Worm (Caenorhabditis elegans) whole organism, mixed stage, embryonic: ENCODE measurements around the gene nhr-87.

Experiments
- bed-3 ChIP-seq: fragments of 200-800 bp; sonication (Bioruptor generic); optimal IDR thresholded peaks from 3 replicates; lab custom pipeline; 2018; ENCODE audit warnings: mild to moderate bottlenecking, missing genetic modification characterization, moderate library complexity, missing compliant biosample characterization
- ceh-39 ChIP-seq: fragments of 150-350 bp; optimal IDR thresholded peaks from 2 replicates; lab custom pipeline; 2014; ENCODE audit warnings: missing biosample characterization, missing genetic modification characterization
- ceh-43 ChIP-seq: fragments of 200-800 bp; sonication (Bioruptor generic); optimal IDR thresholded peaks from 2 replicates; lab custom pipeline; 2018; ENCODE audit warnings: mild to moderate bottlenecking, missing genetic modification characterization, moderate library complexity, missing compliant biosample characterization
- ceh-83 ChIP-seq: fragments of 200-800 bp; sonication (Bioruptor generic); optimal IDR thresholded peaks from 2 replicates; lab custom pipeline; 2018; ENCODE audit warnings: mild to moderate bottlenecking, missing genetic modification characterization, missing compliant biosample characterization
- ces-1 ChIP-seq: fragments of 150-350 bp; optimal IDR thresholded peaks from 2 replicates; lab custom pipeline; 2014; ENCODE audit warnings: missing biosample characterization, missing genetic modification reagents, missing genetic modification characterization
- cnd-1 ChIP-seq: fragments of 200-800 bp; sonication (Bioruptor generic); optimal IDR thresholded peaks from 2 replicates; lab custom pipeline; 2018; ENCODE audit warnings: mild to moderate bottlenecking, missing genetic modification characterization, missing compliant biosample characterization
- drap-1 ChIP-seq: fragments of 200-800 bp; sonication (Bioruptor generic); optimal IDR thresholded peaks from 3 replicates; lab custom pipeline; 2018; ENCODE audit warnings: mild to moderate bottlenecking, missing genetic modification characterization, missing compliant biosample characterization
- elt-1 ChIP-seq: sonication (generic microtip); optimal IDR thresholded peaks from 2 replicates; lab custom pipeline; 2017; ENCODE audit warnings: missing genetic modification characterization, mild to moderate bottlenecking, missing compliant biosample characterization, antibody characterized with exemption, moderate library complexity, borderline replicate concordance; ENCODE audit not compliant: insufficient read depth
- elt-3 ChIP-seq: fragments of 150-350 bp; optimal IDR thresholded peaks from 2 replicates; lab custom pipeline; 2014; ENCODE audit warnings: missing biosample characterization, missing genetic modification characterization
- flh-1 ChIP-seq: fragments of 200-800 bp; sonication (Bioruptor generic); optimal IDR thresholded peaks from 2 replicates; lab custom pipeline; 2018; ENCODE audit warnings: mild to moderate bottlenecking, missing genetic modification characterization, moderate library complexity, missing compliant biosample characterization
- ham-2 ChIP-seq: fragments of 200-800 bp; sonication (Bioruptor generic); optimal IDR thresholded peaks from 2 replicates; lab custom pipeline; 2018; ENCODE audit warnings: mild to moderate bottlenecking, missing genetic modification characterization, missing compliant biosample characterization
- hlh-1 ChIP-seq: fragments of 150-350 bp; optimal IDR thresholded peaks from 2 replicates; lab custom pipeline; 2014; ENCODE audit warnings: missing biosample characterization, missing genetic modification reagents, missing genetic modification characterization
- lin-13 ChIP-seq: fragments of 150-350 bp; optimal IDR thresholded peaks from 2 replicates; lab custom pipeline; 2014; ENCODE audit warnings: missing biosample characterization, missing genetic modification characterization
- lin-32 ChIP-seq: fragments of 200-800 bp; sonication (Bioruptor generic); optimal IDR thresholded peaks from 2 replicates; lab custom pipeline; 2018; ENCODE audit warnings: mild to moderate bottlenecking, missing genetic modification characterization, missing compliant biosample characterization
- lsy-2 ChIP-seq: fragments of 150-350 bp; optimal IDR thresholded peaks from 2 replicates; lab custom pipeline; 2014; ENCODE audit warnings: missing biosample characterization, missing genetic modification characterization
- mab-5 ChIP-seq: fragments of 150-350 bp; optimal IDR thresholded peaks from 2 replicates; lab custom pipeline; 2014; ENCODE audit warnings: missing biosample characterization, missing genetic modification characterization
- mep-1 ChIP-seq: fragments of 150-350 bp; optimal IDR thresholded peaks from 2 replicates; lab custom pipeline; 2017; ENCODE audit warnings: missing biosample characterization, missing genetic modification reagents, missing genetic modification characterization, inconsistent platforms
- mls-2 ChIP-seq: sonication (generic microtip); optimal IDR thresholded peaks from 2 replicates; lab custom pipeline; 2016; ENCODE audit warnings: mild to moderate bottlenecking, missing genetic modification characterization, moderate library complexity, missing compliant biosample characterization
- nhr-12 ChIP-seq: fragments of 150-350 bp; optimal IDR thresholded peaks from 2 replicates; lab custom pipeline; 2014; ENCODE audit warnings: missing biosample characterization, missing genetic modification characterization
- nhr-2 ChIP-seq: fragments of 150-350 bp; optimal IDR thresholded peaks from 2 replicates; lab custom pipeline; 2014; ENCODE audit warnings: missing biosample characterization, missing genetic modification characterization
- nhr-237 ChIP-seq: fragments of 150-350 bp; optimal IDR thresholded peaks from 2 replicates; lab custom pipeline; 2014; ENCODE audit warnings: missing biosample characterization, missing genetic modification characterization
- nhr-28 ChIP-seq: fragments of 150-350 bp; optimal IDR thresholded peaks from 2 replicates; lab custom pipeline; 2014; ENCODE audit warnings: missing biosample characterization, missing genetic modification characterization
- nhr-76 ChIP-seq: sonication (generic microtip); optimal IDR thresholded peaks from 2 replicates; lab custom pipeline; 2017; ENCODE audit warnings: missing biosample characterization, missing genetic modification characterization
- pha-4 ChIP-seq: fragments of 150-350 bp; optimal IDR thresholded peaks from 2 replicates; lab custom pipeline; 2018; ENCODE audit warnings: missing biosample characterization, missing genetic modification reagents, missing genetic modification characterization
- sem-2 ChIP-seq: fragments of 200-800 bp; sonication (Bioruptor generic); optimal IDR thresholded peaks from 2 replicates; lab custom pipeline; 2018; ENCODE audit warnings: mild to moderate bottlenecking, missing genetic modification characterization, missing compliant biosample characterization
- snpc-4 ChIP-seq: fragments of 150-350 bp; optimal IDR thresholded peaks from 2 replicates; lab custom pipeline; 2014; ENCODE audit warnings: missing biosample characterization, missing genetic modification characterization
- sptf-1 ChIP-seq: sonication (generic microtip); optimal IDR thresholded peaks from 2 replicates; lab custom pipeline; 2017; ENCODE audit warnings: mild to moderate bottlenecking, missing genetic modification characterization, moderate library complexity, missing compliant biosample characterization
- tbx-8 ChIP-seq: fragments of 200-800 bp; sonication (Bioruptor generic); optimal IDR thresholded peaks from 2 replicates; lab custom pipeline; 2018; ENCODE audit warnings: mild to moderate bottlenecking, missing genetic modification characterization, moderate library complexity, missing compliant biosample characterization
- unc-120 ChIP-seq: sonication (generic microtip); optimal IDR thresholded peaks from 2 replicates; lab custom pipeline; 2017; ENCODE audit warnings: missing genetic modification characterization, missing compliant biosample characterization; ENCODE audit not compliant: poor library complexity, severe bottlenecking
- unc-62 ChIP-seq: fragments of 150-350 bp; optimal IDR thresholded peaks from 2 replicates; lab custom pipeline; 2014; ENCODE audit warnings: missing biosample characterization, missing genetic modification reagents, missing genetic modification characterization
- ztf-11 ChIP-seq: fragments of 150-350 bp; optimal IDR thresholded peaks from 2 replicates; lab custom pipeline; 2014; ENCODE audit warnings: missing biosample characterization, missing genetic modification characterization

The nhr-87 gene

ce11 chrIV:1626342-1626855 is 2.6 kb downstream of the nhr-87 start, which contains the start of gene nhr-146:
TSS of gene nhr-146 (plus strand) at chrIV:1626805.
- TF ChIP-seq snpc-4 (no peak), nhr-237 (tag; lab: Kevin White, UChicago) (no peak), ztf-11 (tag; lab: Kevin White, UChicago) (no peak), elt-1 (tag; lab: Kevin White, UChicago) (no peak), nhr-2 (no peak), sem-2 (GFP tag; lab: Kevin White, UChicago) (no peak), lsy-2 (tag; lab: Kevin White, UChicago) (no peak), nhr-76 (tag; lab: Kevin White, UChicago) (no peak), mab-5 (no peak), nhr-28 (tag; lab: Kevin White, UChicago) (no peak), mep-1 (tag; lab: Kevin White, UChicago) (no peak)

ce11 chrIV:1628281-1628680 is 4.5 kb downstream of the nhr-87 start:
- TF ChIP-seq flh-1 (GFP tag; lab: Kevin White, UChicago) (no peak), lin-13 (tag; lab: Kevin White, UChicago) (no peak), snpc-4 (no peak), nhr-28 (tag; lab: Kevin White, UChicago) (no peak), pha-4 (no peak), elt-3 (tag; lab: Kevin White, UChicago) (no peak), lin-32 (GFP tag; lab: Kevin White, UChicago) (no peak), nhr-12 (tag; lab: Kevin White, UChicago) (no peak), ces-1 (GFP tag; lab: Kevin White, UChicago) (no peak), bed-3 (GFP tag; lab: Kevin White, UChicago) (no peak), unc-120 (tag; lab: Kevin White, UChicago) (no peak), nhr-2 (no peak), ham-2 (GFP tag; lab: Kevin White, UChicago) (no peak), unc-62 (no peak), ztf-11 (tag; lab: Kevin White, UChicago) (no peak), lsy-2 (tag; lab: Kevin White, UChicago) (no peak), nhr-76 (tag; lab: Kevin White, UChicago) (no peak), ceh-43 (GFP tag; lab: Kevin White, UChicago) (no peak), hlh-1 (no peak), ceh-83 (GFP tag; lab: Kevin White, UChicago) (no peak)

- no peak for TF ChIP-seq nhr-2
- TF ChIP-seq mab-5 = no peak
- no peak for TF ChIP-seq tbx-8 (GFP tag; lab: Kevin White, UChicago)
- no peak for TF ChIP-seq lin-13 (tag; lab: Kevin White, UChicago)
- TF ChIP-seq cnd-1 (tag; lab: Kevin White, UChicago) = no peak
- no peak for TF ChIP-seq hlh-1
- TF ChIP-seq nhr-12 (tag; lab: Kevin White, UChicago) = no peak
- no peak for TF ChIP-seq ceh-83 (GFP tag; lab: Kevin White, UChicago)
- no peak for TF ChIP-seq sem-2 (GFP tag; lab: Kevin White, UChicago)
- no peak for TF ChIP-seq unc-120 (tag; lab: Kevin White, UChicago)
- TF ChIP-seq nhr-76 (tag; lab: Kevin White, UChicago) = no peak
- TF ChIP-seq unc-62 = no peak
- TF ChIP-seq mls-2 = no peak
- TF ChIP-seq ham-2 (GFP tag; lab: Kevin White, UChicago) = no peak
- no peak for TF ChIP-seq ceh-39
- no peak for TF ChIP-seq ces-1 (GFP tag; lab: Kevin White, UChicago)
- TF ChIP-seq flh-1 (GFP tag; lab: Kevin White, UChicago) = no peak
- no peak for TF ChIP-seq sptf-1 (tag; lab: Kevin White, UChicago)
- TF ChIP-seq bed-3 (GFP tag; lab: Kevin White, UChicago) = no peak
These were observed 4.9 kb downstream of the nhr-87 start for ce11 chrIV:1628730-1629129.

ce11 chrIV:1631651-1632050 is 7.8 kb downstream of the nhr-87 start, which contains the start of gene cpg-24:
TSS of gene cpg-24 (plus strand) at chrIV:1631951.
- TF ChIP-seq hlh-1 (no peak), mab-5 (no peak), pha-4 (no peak), drap-1 (GFP tag; lab: Kevin White, UChicago) (no peak), ceh-83 (GFP tag; lab: Kevin White, UChicago) (no peak), lin-32 (GFP tag; lab: Kevin White, UChicago) (no peak), snpc-4 (no peak), elt-3 (tag; lab: Kevin White, UChicago) (no peak), sem-2 (GFP tag; lab: Kevin White, UChicago) (no peak), ceh-39 (no peak), ztf-11 (tag; lab: Kevin White, UChicago) (no peak), lin-13 (tag; lab: Kevin White, UChicago) (no peak), unc-120 (tag; lab: Kevin White, UChicago) (no peak), lsy-2 (tag; lab: Kevin White, UChicago) (peak; percentile 9), elt-1 (tag; lab: Kevin White, UChicago) (peak; percentile 4), mls-2 (no peak), nhr-237 (tag; lab: Kevin White, UChicago) (no peak)
- TF ChIP-seq, all 35 proteins: peak for 2
